Worm (Caenorhabditis elegans) whole organism, L1 larva: Measurements from ENCODE around the gene zipt-15.

Experiments used
- aha-1 ChIP-seq: fragments of 150-350 bp; optimal IDR thresholded peaks from 2 replicates; lab custom pipeline; 2014; ENCODE audit warnings: missing biosample characterization, missing genetic modification characterization
- ces-1 ChIP-seq: fragments of 150-350 bp; optimal IDR thresholded peaks from 2 replicates; lab custom pipeline; 2014; ENCODE audit warnings: missing biosample characterization, missing genetic modification reagents, missing genetic modification characterization
- lin-13 ChIP-seq: fragments of 150-350 bp; optimal IDR thresholded peaks from 2 replicates; lab custom pipeline; 2014; ENCODE audit warnings: missing biosample characterization, missing genetic modification reagents, missing genetic modification characterization
- mep-1 ChIP-seq: fragments of 150-350 bp; optimal IDR thresholded peaks from 2 replicates; lab custom pipeline; 2014; ENCODE audit warnings: missing biosample characterization, missing genetic modification characterization
- nhr-76 ChIP-seq: sonication (generic microtip); optimal IDR thresholded peaks from 2 replicates; lab custom pipeline; 2017; ENCODE audit warnings: missing biosample characterization, missing genetic modification characterization
- skn-1 ChIP-seq: fragments of 150-350 bp; optimal IDR thresholded peaks from 2 replicates; lab custom pipeline; 2014; ENCODE audit warnings: missing biosample characterization, missing genetic modification characterization

- TF ChIP-seq nhr-76 (tag; lab: Kevin White, UChicago) (no peak), skn-1 (tag; lab: Kevin White, UChicago) (no peak), mep-1 (tag; lab: Kevin White, UChicago) (no peak), ces-1 (GFP tag; lab: Kevin White, UChicago) (no peak), lin-13 (GFP tag; lab: Kevin White, UChicago) (no peak), aha-1 (tag; lab: Kevin White, UChicago) (no peak)
Observed at ce11 chrIV:795383-795872, 29.3 kb downstream of the zipt-15 start, which contains the start of gene skr-18.
